Worm (Caenorhabditis elegans) whole organism, early embryonic: ENCODE results near the gene pptr-2.

Experiments
- B0310.2 ChIP-seq: sonication (generic microtip); optimal IDR thresholded peaks from 2 replicates; lab custom pipeline; 2016; ENCODE audit warnings: mild to moderate bottlenecking, missing genetic modification characterization, missing compliant biosample characterization
- F13C5.2 ChIP-seq: sonication (generic microtip); optimal IDR thresholded peaks from 2 replicates; lab custom pipeline; 2017; ENCODE audit warnings: mild to moderate bottlenecking, missing genetic modification characterization, inconsistent platforms, missing compliant biosample characterization
- aly-1 ChIP-seq: sonication (generic microtip); optimal IDR thresholded peaks from 2 replicates; lab custom pipeline; 2016; ENCODE audit warnings: missing genetic modification characterization, missing compliant biosample characterization
- ama-1 ChIP-seq: fragments of 150-350 bp; optimal IDR thresholded peaks from 2 replicates; lab custom pipeline; 2014
- ceh-36 ChIP-seq: sonication (generic microtip); optimal IDR thresholded peaks from 2 replicates; lab custom pipeline; 2016; ENCODE audit warnings: missing genetic modification characterization, inconsistent platforms, missing compliant biosample characterization
- flt-1 ChIP-seq: fragments of 200-800 bp; sonication (Bioruptor generic); IDR thresholded peaks from 2 replicates; pipeline ENCODE4 v1.3.6; 2022; ENCODE audit warnings: missing genetic modification characterization, missing compliant biosample characterization
- hmbx-1 ChIP-seq: sonication (generic microtip); optimal IDR thresholded peaks from 2 replicates; lab custom pipeline; 2016; ENCODE audit warnings: mild to moderate bottlenecking, missing genetic modification characterization, missing compliant biosample characterization
- hmg-4 ChIP-seq: fragments of 200-800 bp; sonication (Bioruptor generic); optimal IDR thresholded peaks from 2 replicates; lab custom pipeline; 2018; ENCODE audit warnings: mild to moderate bottlenecking, missing genetic modification characterization, missing compliant biosample characterization
- hnd-1 ChIP-seq: sonication (generic microtip); optimal IDR thresholded peaks from 2 replicates; lab custom pipeline; 2016; ENCODE audit warnings: missing genetic modification characterization, missing compliant biosample characterization
- scrt-1 ChIP-seq: fragments of 200-800 bp; sonication (Bioruptor generic); IDR thresholded peaks from 2 replicates; pipeline ENCODE4 v1.3.6; 2022; ENCODE audit warnings: missing genetic modification characterization, missing compliant biosample characterization
- tbx-11 ChIP-seq: fragments of 200-800 bp; sonication (Bioruptor generic); IDR thresholded peaks from 2 replicates; pipeline ENCODE4 v1.3.6; 2022; ENCODE audit warnings: missing genetic modification characterization, missing compliant biosample characterization
- tbx-37 ChIP-seq: fragments of 200-800 bp; sonication (Bioruptor generic); conservative IDR thresholded peaks from 2 replicates; pipeline ENCODE4 v1.3.6; 2022; ENCODE audit warnings: missing genetic modification reagents, missing genetic modification characterization, missing compliant biosample characterization

DNA sequence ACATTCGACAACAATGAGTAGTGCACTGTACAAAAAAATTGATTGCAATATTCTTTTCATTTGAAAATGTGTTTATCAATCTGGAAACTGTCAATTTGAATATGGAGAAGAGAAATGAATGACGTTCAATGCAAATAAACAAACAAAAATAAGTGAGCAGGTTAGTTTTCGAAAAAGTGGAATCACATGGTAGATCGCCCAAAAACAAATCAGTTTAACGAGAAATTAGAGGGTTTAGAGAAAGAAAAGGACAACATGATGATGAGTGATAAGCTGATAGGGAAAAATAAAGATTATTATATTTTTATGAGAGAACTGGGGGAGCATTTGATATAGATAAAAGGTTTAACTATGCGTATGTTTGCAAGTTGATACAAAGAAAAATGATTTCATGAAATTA is 34.5 kb upstream of the pptr-2 start, which contains the start of gene T04C12.8:
- no peak for TF ChIP-seq hmbx-1 (tag; lab: Kevin White, UChicago)
- TF ChIP-seq ama-1 (lab: Kevin White, UChicago) = no peak
- TF ChIP-seq tbx-11 (GFP tag; lab: Robert Waterston, UW) = no peak
- no peak for TF ChIP-seq scrt-1 (GFP tag; lab: Robert Waterston, UW)
- no peak for TF ChIP-seq tbx-37 (GFP tag; lab: Robert Waterston, UW)
- TF ChIP-seq ceh-36 = no peak
- TF ChIP-seq F13C5.2 (tag; lab: Kevin White, UChicago) = no peak
- TF ChIP-seq aly-1 (tag; lab: Kevin White, UChicago) = no peak
- no peak for TF ChIP-seq flt-1 (GFP tag; lab: Robert Waterston, UW)
- TF ChIP-seq B0310.2 (tag; lab: Kevin White, UChicago) = no peak
- no peak for TF ChIP-seq hnd-1 (tag; lab: Kevin White, UChicago)
- no peak for TF ChIP-seq hmg-4 (GFP tag; lab: Kevin White, UChicago)
